Worm (Caenorhabditis elegans) whole organism, L2 larva: ENCODE measurements around the gene frpr-14.

Experiments used
- ceh-82 ChIP-seq: fragments of 150-350 bp; optimal IDR thresholded peaks from 2 replicates; lab custom pipeline; 2014; ENCODE audit warnings: missing biosample characterization, missing genetic modification characterization
- elt-1 ChIP-seq: fragments of 150-350 bp; optimal IDR thresholded peaks from 2 replicates; lab custom pipeline; 2014; ENCODE audit warnings: missing biosample characterization, missing genetic modification characterization
- fos-1 ChIP-seq: fragments of 150-350 bp; optimal IDR thresholded peaks from 2 replicates; lab custom pipeline; 2014; ENCODE audit warnings: missing biosample characterization, missing genetic modification characterization
- lin-13 ChIP-seq: fragments of 150-350 bp; optimal IDR thresholded peaks from 2 replicates; lab custom pipeline; 2014; ENCODE audit warnings: missing biosample characterization, missing genetic modification reagents, missing genetic modification characterization
- lsy-2 ChIP-seq, 2 experiments: fragments of 150-350 bp in 1 of 2; sonication (generic microtip) in 1 of 2; optimal IDR thresholded peaks; 2 replicates each; lab custom pipeline; 2014 to 2017; ENCODE audit warnings: missing biosample characterization in 2 of 2, missing genetic modification characterization in 2 of 2
- nhr-10 ChIP-seq: sonication (generic microtip); optimal IDR thresholded peaks from 2 replicates; lab custom pipeline; 2017; ENCODE audit warnings: missing biosample characterization, missing genetic modification characterization
- nhr-11 ChIP-seq: fragments of 150-350 bp; optimal IDR thresholded peaks from 2 replicates; lab custom pipeline; 2014; ENCODE audit warnings: missing biosample characterization, missing genetic modification characterization
- nhr-129 ChIP-seq: fragments of 150-350 bp; optimal IDR thresholded peaks from 2 replicates; lab custom pipeline; 2014; ENCODE audit warnings: missing biosample characterization, missing genetic modification characterization
- nhr-6 ChIP-seq: fragments of 150-350 bp; optimal IDR thresholded peaks from 2 replicates; lab custom pipeline; 2014; ENCODE audit warnings: missing biosample characterization, missing genetic modification characterization
- peb-1 ChIP-seq: fragments of 150-350 bp; optimal IDR thresholded peaks from 2 replicates; lab custom pipeline; 2014; ENCODE audit warnings: missing biosample characterization, missing genetic modification characterization
- unc-55 ChIP-seq: fragments of 150-350 bp; sonication (generic microtip); optimal IDR thresholded peaks from 3 replicates; lab custom pipeline; 2014; ENCODE audit warnings: missing biosample characterization, missing genetic modification reagents, missing genetic modification characterization
- unc-62 ChIP-seq: fragments of 150-350 bp; optimal IDR thresholded peaks from 2 replicates; lab custom pipeline; 2014; ENCODE audit warnings: missing biosample characterization, missing genetic modification reagents, missing genetic modification characterization
- zag-1 ChIP-seq: fragments of 150-350 bp; optimal IDR thresholded peaks from 2 replicates; lab custom pipeline; 2014; ENCODE audit warnings: missing biosample characterization, missing genetic modification characterization
- ztf-11 ChIP-seq: sonication (generic microtip); optimal IDR thresholded peaks from 2 replicates; lab custom pipeline; 2017; ENCODE audit warnings: missing biosample characterization, missing genetic modification characterization

ce11 chrII:701371-702139, 50.8 kb downstream of the frpr-14 start, which contains the start of gene thoc-1:
- TF ChIP-seq fos-1 (tag; lab: Kevin White, UChicago) (no peak), nhr-11 (no peak), peb-1 (no peak), nhr-6 (tag; lab: Kevin White, UChicago) (no peak), zag-1 (tag; lab: Kevin White, UChicago) (no peak), unc-55 (no peak), elt-1 (no peak), nhr-129 (tag; lab: Kevin White, UChicago) (no peak), nhr-10 (tag; lab: Kevin White, UChicago) (no peak), ztf-11 (tag; lab: Kevin White, UChicago) (no peak), lsy-2 (tag; optimal IDR thresholded peaks at IDR 0.05; lab: Kevin White, UChicago) (peak in 1 of 2 experiments; percentile 16), unc-62 (no peak), ceh-82 (tag; lab: Kevin White, UChicago) (no peak), lin-13 (GFP tag; lab: Kevin White, UChicago) (no peak)
